Worm (Caenorhabditis elegans) whole organism, L4/young adult: ENCODE measurements around the gene rod-1.

Source experiments
- W03F9.2 ChIP-seq: fragments of 150-350 bp; optimal IDR thresholded peaks from 2 replicates; lab custom pipeline; 2014; ENCODE audit warnings: missing biosample characterization, missing genetic modification characterization
- dao-5 ChIP-seq: sonication (generic microtip); optimal IDR thresholded peaks from 2 replicates; lab custom pipeline; 2016; ENCODE audit warnings: missing genotype, missing genetic modification characterization, moderate library complexity, missing compliant biosample characterization
- him-1 ChIP-seq: sonication (generic microtip); optimal IDR thresholded peaks from 2 replicates; lab custom pipeline; 2016; ENCODE audit warnings: missing genotype, missing genetic modification reagents, missing genetic modification characterization, missing compliant biosample characterization

rod-1 gene

DNA sequence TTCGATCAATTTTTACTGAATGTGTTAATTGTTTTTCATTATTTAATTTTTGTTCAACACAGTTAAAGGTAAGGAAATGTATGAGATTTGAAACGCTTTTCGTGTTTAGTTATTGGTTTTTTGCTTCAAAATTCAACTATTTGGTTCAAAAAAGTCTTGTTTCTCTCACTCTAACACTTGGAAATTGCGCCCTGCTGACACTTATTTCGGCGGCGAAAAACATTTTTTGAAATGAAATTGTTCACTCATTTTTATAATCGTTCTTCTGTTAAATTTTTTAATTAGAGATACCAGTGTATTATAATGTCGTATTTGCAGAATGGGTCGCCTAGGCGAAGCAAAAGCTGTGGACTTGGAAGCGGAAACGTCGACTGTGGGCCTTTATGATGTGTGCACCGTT, at the start of gene rod-1:
Gene rod-1, plus strand, starts transcription at position 319 of the 400 bp plus-strand sequence.
- TF ChIP-seq W03F9.2 (tag; lab: Kevin White, UChicago), result no peak
- no peak for TF ChIP-seq dao-5 (tag; lab: Kevin White, UChicago)
- TF ChIP-seq him-1 (tag; lab: Kevin White, UChicago), result no peak

- TF ChIP-seq him-1 (tag; lab: Kevin White, UChicago), result no peak
- no peak for TF ChIP-seq dao-5 (tag; lab: Kevin White, UChicago)
- TF ChIP-seq W03F9.2 (tag; lab: Kevin White, UChicago), result no peak
These were observed 49.3 kb upstream of the rod-1 start for ce11 chrIV:7428998-7429397.

- TF ChIP-seq W03F9.2 (tag; lab: Kevin White, UChicago) (no peak), dao-5 (tag; lab: Kevin White, UChicago) (no peak), him-1 (tag; lab: Kevin White, UChicago) (no peak)
These were observed 44.4 kb upstream of the rod-1 start, which contains the start of gene B0496.11 for ce11 chrIV:7433858-7434257. TSS of gene B0496.11 (minus strand) at chrIV:7433958.

- TF ChIP-seq dao-5 (tag; lab: Kevin White, UChicago), result no peak
- no peak for TF ChIP-seq W03F9.2 (tag; lab: Kevin White, UChicago)
These were observed 38.9 kb upstream of the rod-1 start for ce11 chrIV:7439377-7439776.

DNA sequence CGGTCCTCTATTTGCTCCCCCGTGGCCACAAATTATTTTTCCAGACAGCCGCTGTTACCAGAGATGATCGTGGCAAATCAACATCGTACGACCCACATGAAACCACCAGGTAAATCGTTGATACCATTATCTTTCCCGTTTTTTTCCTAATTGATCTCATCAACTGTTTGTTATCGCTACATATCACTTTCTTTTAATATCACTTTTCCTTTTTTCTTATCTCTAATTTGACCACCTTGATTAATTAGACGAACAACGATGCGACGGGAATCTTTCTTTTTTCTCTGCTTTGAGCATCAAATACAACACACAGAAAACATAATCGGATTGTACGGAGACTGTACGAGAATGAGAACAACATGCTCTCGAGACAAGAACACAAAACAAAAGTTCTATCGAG, 38.0 kb upstream of the rod-1 start:
- TF ChIP-seq W03F9.2 (tag; lab: Kevin White, UChicago), result no peak
- no peak for TF ChIP-seq him-1 (tag; lab: Kevin White, UChicago)
- TF ChIP-seq dao-5 (tag; lab: Kevin White, UChicago), result no peak

DNA sequence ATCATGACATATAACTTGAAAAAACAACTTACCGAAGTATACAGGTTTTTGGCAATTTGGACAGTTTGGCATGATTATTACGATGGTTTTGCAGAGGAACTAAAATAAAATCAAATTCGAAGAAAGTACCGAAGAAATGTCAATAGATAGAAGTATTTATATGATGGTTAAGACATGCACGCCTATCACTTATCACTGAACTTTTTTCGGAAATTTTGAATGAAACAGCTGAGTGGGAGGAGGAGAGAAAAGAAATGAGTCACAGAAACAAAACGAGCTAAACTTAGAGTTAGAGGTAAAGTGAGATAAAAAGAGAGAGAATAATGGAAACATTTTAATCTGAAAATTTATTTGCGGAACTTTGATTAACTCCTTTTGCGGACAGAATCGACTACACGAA, 33.0 kb upstream of the rod-1 start, which contains the start of gene valv-1:
Gene valv-1, minus strand, starts transcription at position 101 of the 400 bp plus-strand sequence.
- TF ChIP-seq W03F9.2 (tag; lab: Kevin White, UChicago) (no peak), him-1 (tag; lab: Kevin White, UChicago) (no peak), dao-5 (tag; lab: Kevin White, UChicago) (no peak)

DNA sequence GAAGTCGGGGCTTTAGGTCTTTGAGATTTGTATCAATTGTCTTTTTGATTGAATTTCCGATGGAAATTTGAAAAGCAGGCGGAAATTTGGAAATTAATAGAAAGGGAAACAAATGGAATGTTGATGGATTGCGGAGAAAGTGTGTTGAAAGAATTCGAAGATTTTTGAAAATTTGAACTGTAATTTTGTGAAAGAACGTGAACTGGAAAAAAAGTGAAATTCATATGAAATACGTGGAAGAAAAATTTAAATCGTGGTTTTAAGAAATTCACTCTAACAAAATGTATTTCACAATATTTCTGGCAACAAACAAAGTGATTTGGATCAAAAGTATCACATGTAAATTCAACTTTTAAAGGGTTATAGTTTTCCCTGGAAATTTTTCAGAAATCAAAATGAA, 32.3 kb upstream of the rod-1 start, which contains the start of gene B0496.1:
Gene B0496.1, plus strand, starts transcription at position 301 of the 400 bp plus-strand sequence.
- TF ChIP-seq him-1 (tag; lab: Kevin White, UChicago) (no peak), W03F9.2 (tag; lab: Kevin White, UChicago) (no peak), dao-5 (tag; lab: Kevin White, UChicago) (no peak)

- TF ChIP-seq dao-5 (tag; lab: Kevin White, UChicago) (no peak), W03F9.2 (tag; lab: Kevin White, UChicago) (no peak), him-1 (tag; lab: Kevin White, UChicago) (no peak)
These were observed 30.7 kb upstream of the rod-1 start, which contains the start of gene B0496.2 for ce11 chrIV:7447556-7447955. TSS of gene B0496.2 (plus strand) at chrIV:7447856.

ce11 chrIV:7451345-7451744, 26.9 kb upstream of the rod-1 start, which contains the start of gene tes-1:
TSS of gene tes-1 (minus strand) at chrIV:7451445.
- TF ChIP-seq W03F9.2 (tag; lab: Kevin White, UChicago) (no peak), dao-5 (tag; lab: Kevin White, UChicago) (no peak), him-1 (tag; lab: Kevin White, UChicago) (no peak)

ce11 chrIV:7453661-7454159, 24.5 kb upstream of the rod-1 start:
- TF ChIP-seq W03F9.2 (tag; lab: Kevin White, UChicago) (no peak), him-1 (tag; lab: Kevin White, UChicago) (no peak), dao-5 (tag; lab: Kevin White, UChicago) (no peak)

- TF ChIP-seq him-1 (tag; lab: Kevin White, UChicago) (no peak), W03F9.2 (tag; lab: Kevin White, UChicago) (no peak), dao-5 (tag; lab: Kevin White, UChicago) (no peak)
These were observed 23.4 kb upstream of the rod-1 start for ce11 chrIV:7454890-7455289.

DNA sequence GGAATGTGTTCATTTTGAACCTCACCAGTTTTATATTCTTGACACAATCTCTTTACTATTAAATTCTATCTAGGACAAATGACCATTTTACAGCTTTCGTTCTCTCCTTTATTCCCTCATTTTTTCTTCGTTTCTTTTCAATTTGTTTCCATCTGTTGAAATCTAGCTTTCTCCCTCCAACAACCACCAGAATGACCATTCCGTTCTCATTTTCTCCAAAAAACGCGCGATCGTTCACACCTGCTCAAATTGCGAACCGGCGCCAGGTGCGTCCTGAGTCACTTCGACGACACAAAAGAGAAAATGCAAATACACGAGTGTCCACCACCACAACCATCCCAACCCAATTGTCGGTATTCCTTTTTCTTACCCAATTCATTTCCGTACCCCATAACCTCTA, 22.0 kb upstream of the rod-1 start, which contains the start of gene F13B6.1:
Gene F13B6.1, plus strand, starts transcription at position 301 of the 400 bp plus-strand sequence.
- no peak for TF ChIP-seq W03F9.2 (tag; lab: Kevin White, UChicago)
- no peak for TF ChIP-seq dao-5 (tag; lab: Kevin White, UChicago)
- no peak for TF ChIP-seq him-1 (tag; lab: Kevin White, UChicago)

- TF ChIP-seq W03F9.2 (tag; lab: Kevin White, UChicago), result no peak
- no peak for TF ChIP-seq dao-5 (tag; lab: Kevin White, UChicago)
- TF ChIP-seq him-1 (tag; lab: Kevin White, UChicago), result no peak
These were observed 18.0 kb upstream of the rod-1 start, which contains the start of gene F13B6.2 for ce11 chrIV:7460225-7460624. TSS of gene F13B6.2 (minus strand) at chrIV:7460325.

ce11 chrIV:7465857-7466256, 12.4 kb upstream of the rod-1 start, which contains the start of gene F13B6.3:
TSS of gene F13B6.3 (minus strand) at chrIV:7465957.
- TF ChIP-seq him-1 (tag; lab: Kevin White, UChicago), result no peak
- no peak for TF ChIP-seq dao-5 (tag; lab: Kevin White, UChicago)
- TF ChIP-seq W03F9.2 (tag; lab: Kevin White, UChicago), result no peak
